Worm (Caenorhabditis elegans): Measurements from ENCODE around the gene pigx-1.

Gene pigx-1

ce11 chrX:1111603-1112002 lies 14.8 kb upstream of the pigx-1 start, which contains the start of gene C05D9.3 (continued):
- TF ChIP-seq ceh-63 (GFP tag; optimal IDR thresholded peaks at IDR 0.05) (no peak), nhr-71 (tag; optimal IDR thresholded peaks at IDR 0.05) (no peak), zag-1 (tag; optimal IDR thresholded peaks at IDR 0.05) (no peak)

ce11 chrX:1110723-1111122 lies 13.9 kb upstream of the pigx-1 start:
- no peak for TF ChIP-seq ets-5 (GFP tag; IDR thresholded peaks at IDR 0.05)
- TF ChIP-seq lin-14 (GFP tag; optimal IDR thresholded peaks at IDR 0.05), result peak; percentile 51
- TF ChIP-seq lin-39 (tag; optimal IDR thresholded peaks at IDR 0.05), result no peak
- TF ChIP-seq aly-2 (tag; optimal IDR thresholded peaks at IDR 0.05), result no peak
- no peak for TF ChIP-seq irx-1 (tag; optimal IDR thresholded peaks at IDR 0.05)
- peak; percentile 38 for TF ChIP-seq nhr-71 (tag; optimal IDR thresholded peaks at IDR 0.05)
- TF ChIP-seq rnt-1 (tag; optimal IDR thresholded peaks at IDR 0.05), result peak; percentile 55

- TF ChIP-seq lin-14 (GFP tag; optimal IDR thresholded peaks at IDR 0.05) (peak; percentile 71), dpl-1 (GFP tag; optimal IDR thresholded peaks at IDR 0.05) (no peak), unc-62 (GFP tag; optimal IDR thresholded peaks at IDR 0.05) (no peak), nhr-237 (tag; optimal IDR thresholded peaks at IDR 0.05) (no peak), lin-13 (GFP tag; optimal IDR thresholded peaks at IDR 0.05) (no peak), hpl-2 (GFP tag; optimal IDR thresholded peaks at IDR 0.05) (no peak), Y116A8C.19 (tag; optimal IDR thresholded peaks at IDR 0.05; ENCODE audit: borderline replicate concordance) (no peak), elt-3 (tag; optimal IDR thresholded peaks at IDR 0.05) (no peak), nhr-71 (tag; optimal IDR thresholded peaks at IDR 0.05) (peak; percentile 44), unc-98 (GFP tag; IDR thresholded peaks at IDR 0.05) (no peak), ztf-4 (tag; optimal IDR thresholded peaks at IDR 0.05) (no peak), unc-130 (tag; optimal IDR thresholded peaks at IDR 0.05) (peak; percentile 24), ces-1 (GFP tag; optimal IDR thresholded peaks at IDR 0.05) (no peak), lin-39 (tag; optimal IDR thresholded peaks at IDR 0.05) (peak; percentile 74), lin-35 (GFP tag; optimal IDR thresholded peaks at IDR 0.05) (no peak), efl-1 (optimal IDR thresholded peaks at IDR 0.05) (no peak), efl-1 (GFP tag; optimal IDR thresholded peaks at IDR 0.05 in 1 of 2) (peak in 1 of 2 experiments; percentile 61), nhr-20 (tag; optimal IDR thresholded peaks at IDR 0.05) (no peak), rnt-1 (tag; optimal IDR thresholded peaks at IDR 0.05) (peak; percentile 94), isw-1 (GFP tag; IDR thresholded peaks at IDR 0.05) (no peak), snu-23 (GFP tag; optimal IDR thresholded peaks at IDR 0.05) (peak; percentile 7), egl-27 (tag; optimal IDR thresholded peaks at IDR 0.05) (no peak), ceh-8 (GFP tag; optimal IDR thresholded peaks at IDR 0.05) (no peak), lsy-2 (tag; optimal IDR thresholded peaks at IDR 0.05) (peak in 1 of 2 experiments; percentile 11)
Measured at ce11 chrX:1108874-1109273, 12.1 kb upstream of the pigx-1 start.

ce11 chrX:1107758-1108157 lies 10.9 kb upstream of the pigx-1 start, which contains the start of gene C05D9.4:
C05D9.4 (plus strand) TSS chrX:1108058.
- TF ChIP-seq ceh-90 (tag; optimal IDR thresholded peaks at IDR 0.05) (no peak), fkh-8 (tag; optimal IDR thresholded peaks at IDR 0.05) (no peak)

- no peak for TF ChIP-seq blmp-1 (tag; optimal IDR thresholded peaks at IDR 0.05)
- TF ChIP-seq fos-1 (tag; optimal IDR thresholded peaks at IDR 0.05), result no peak
- peak; percentile 76 for TF ChIP-seq mep-1 (tag; optimal IDR thresholded peaks at IDR 0.05)
- TF ChIP-seq swsn-7 (tag; optimal IDR thresholded peaks at IDR 0.05), result peak; percentile 43
- TF ChIP-seq unc-86 (tag; optimal IDR thresholded peaks at IDR 0.05), result peak; percentile 39
- peak; percentile 64 for TF ChIP-seq skn-1 (tag; optimal IDR thresholded peaks at IDR 0.05)
- TF ChIP-seq nhr-71 (tag; optimal IDR thresholded peaks at IDR 0.05), result peak; percentile 22
- TF ChIP-seq irx-1 (tag; optimal IDR thresholded peaks at IDR 0.05), result no peak
- no peak for TF ChIP-seq elt-2 (tag; optimal IDR thresholded peaks at IDR 0.05)
- TF ChIP-seq dpl-1 (GFP tag; optimal IDR thresholded peaks at IDR 0.05), result no peak
- TF ChIP-seq nhr-76 (tag; optimal IDR thresholded peaks at IDR 0.05), result no peak
- TF ChIP-seq nhr-84 (tag; optimal IDR thresholded peaks at IDR 0.05), result no peak
- no peak for TF ChIP-seq fkh-10 (GFP tag; optimal IDR thresholded peaks at IDR 0.05)
- TF ChIP-seq lsy-2 (tag; optimal IDR thresholded peaks at IDR 0.05), result peak in 1 of 2 experiments; percentile 13
- peak; percentile 9 for TF ChIP-seq dsc-1 (tag; optimal IDR thresholded peaks at IDR 0.05)
- TF ChIP-seq tbx-2 (tag; optimal IDR thresholded peaks at IDR 0.05), result peak; percentile 14
- TF ChIP-seq ceh-82 (tag; optimal IDR thresholded peaks at IDR 0.05), result peak in 1 of 3 experiments; percentile 37
- no peak for TF ChIP-seq hlh-17 (GFP tag; optimal IDR thresholded peaks at IDR 0.05; ENCODE audit: borderline replicate concordance)
- peak; percentile 35 for TF ChIP-seq egl-13 (tag; optimal IDR thresholded peaks at IDR 0.05)
Measured at ce11 chrX:1103702-1104262, 7.0 kb upstream of the pigx-1 start, which contains the start of gene ife-4. ife-4 (plus strand) TSS chrX:1104212.

Measured in whole organism, L1 larva.